Worm (Caenorhabditis elegans): ENCODE data around the gene srh-257.

- TF ChIP-seq cog-1 (tag; optimal IDR thresholded peaks at IDR 0.05) (no peak), klf-2 (GFP tag; conservative IDR thresholded peaks at IDR 0.05) (no peak), ref-1 (GFP tag; conservative IDR thresholded peaks at IDR 0.05) (no peak)
These were observed 9.9 kb upstream of the srh-257 start for ce11 chrV:15397139-15397538.
